Worm (Caenorhabditis elegans): ENCODE results near the gene acr-21.

DNA sequence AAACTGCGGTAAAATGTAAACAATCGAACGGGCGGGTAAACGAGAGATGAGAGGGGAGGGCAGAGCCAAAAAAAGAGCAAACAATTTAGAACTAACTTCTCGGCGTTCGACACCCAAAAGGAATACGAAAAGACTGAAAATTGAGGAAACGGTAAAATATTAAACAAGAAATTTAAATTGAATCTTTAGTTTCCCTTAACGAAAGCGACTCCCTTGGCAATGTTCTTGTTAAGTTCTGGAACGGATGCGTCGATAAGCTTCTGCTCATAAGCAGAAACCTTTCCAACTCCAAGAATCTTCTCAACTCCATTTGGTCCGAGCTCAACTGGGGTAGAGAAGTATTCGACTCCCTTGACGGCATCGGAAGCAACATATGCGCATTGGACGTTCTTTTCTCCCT lies 25.0 kb downstream of the acr-21 start:
- TF ChIP-seq elt-3 (tag; optimal IDR thresholded peaks at IDR 0.05) (no peak), elt-2 (tag; optimal IDR thresholded peaks at IDR 0.05) (no peak), efl-1 (optimal IDR thresholded peaks at IDR 0.05) (no peak), efl-1 (GFP tag; optimal IDR thresholded peaks at IDR 0.05 in 1 of 2) (peak in 1 of 2 experiments; percentile 92), dpl-1 (GFP tag; optimal IDR thresholded peaks at IDR 0.05) (no peak), C34B4.2 (tag; optimal IDR thresholded peaks at IDR 0.05) (no peak), fkh-10 (GFP tag; optimal IDR thresholded peaks at IDR 0.05) (no peak)

All from whole organism, L1 larva.